Worm (Caenorhabditis elegans) whole organism, midembryonic: ENCODE results near the gene F49C5.7.

Experiments used
- T22C8.4 ChIP-seq: fragments of 200-800 bp; sonication (Bioruptor generic); IDR thresholded peaks from 2 replicates; pipeline ENCODE4 v1.3.6; 2022; ENCODE audit warnings: missing genetic modification characterization, missing compliant biosample characterization
- cog-1 ChIP-seq: sonication (generic microtip); optimal IDR thresholded peaks from 2 replicates; lab custom pipeline; 2016; ENCODE audit warnings: missing genetic modification characterization, missing compliant biosample characterization
- klf-2 ChIP-seq: fragments of 200-800 bp; sonication (Bioruptor generic); conservative IDR thresholded peaks from 2 replicates; pipeline ENCODE4 v1.3.6; 2022; ENCODE audit warnings: missing genetic modification reagents, missing genetic modification characterization, missing compliant biosample characterization
- ref-1 ChIP-seq: fragments of 200-800 bp; sonication (Bioruptor generic); conservative IDR thresholded peaks from 2 replicates; pipeline ENCODE4 v1.3.6; 2022; ENCODE audit warnings: missing genetic modification reagents, missing genetic modification characterization, missing compliant biosample characterization
- ztf-29 ChIP-seq: fragments of 200-800 bp; sonication (Bioruptor generic); IDR thresholded peaks from 2 replicates; pipeline ENCODE4 v1.3.6; 2022; ENCODE audit warnings: missing genetic modification reagents, missing genetic modification characterization, missing compliant biosample characterization

- TF ChIP-seq klf-2 (GFP tag; lab: Robert Waterston, UW): no peak
- TF ChIP-seq ref-1: no peak
- TF ChIP-seq ztf-29 (GFP tag; lab: Robert Waterston, UW): no peak
- no peak for TF ChIP-seq T22C8.4 (GFP tag; lab: Robert Waterston, UW)
- no peak for TF ChIP-seq cog-1 (tag; lab: Kevin White, UChicago)
These were observed 5.7 kb upstream of the F49C5.7 start, which contains the start of gene F49C5.12 for ce11 chrII:12560210-12560609.
